Worm (Caenorhabditis elegans): ENCODE data around the gene clec-49.

DNA sequence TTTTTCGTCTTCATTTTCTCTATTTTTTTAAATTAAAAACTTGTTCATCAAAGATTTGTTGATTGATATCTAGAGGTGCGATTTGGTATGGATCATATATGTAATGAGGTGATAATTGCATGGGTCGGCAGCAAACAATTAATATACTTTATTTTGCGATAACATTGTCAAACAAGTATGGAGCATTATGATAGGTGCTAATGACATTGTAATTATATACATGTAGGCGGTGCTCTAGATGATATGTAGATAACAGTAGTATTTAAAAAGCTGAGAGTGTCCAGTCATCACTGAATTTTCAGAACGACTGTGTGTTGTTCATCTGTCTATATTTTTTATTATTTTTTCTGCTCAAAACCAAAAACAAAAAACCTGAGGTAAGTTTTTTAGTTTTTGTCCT is 20.7 kb downstream of the clec-49 start, which contains the start of gene Y116F11A.1:
- TF ChIP-seq flt-1 (GFP tag; IDR thresholded peaks at IDR 0.05): no peak
- no peak for TF ChIP-seq ets-7 (tag; optimal IDR thresholded peaks at IDR 0.05)
- TF ChIP-seq hnd-1 (tag; optimal IDR thresholded peaks at IDR 0.05): no peak
- TF ChIP-seq ama-1 (optimal IDR thresholded peaks at IDR 0.05): no peak
- no peak for TF ChIP-seq hmbx-1 (tag; optimal IDR thresholded peaks at IDR 0.05)
- no peak for TF ChIP-seq pes-1 (GFP tag; IDR thresholded peaks at IDR 0.05)
- no peak for TF ChIP-seq tbx-37 (GFP tag; conservative IDR thresholded peaks at IDR 0.05)
- TF ChIP-seq hmg-4 (GFP tag; optimal IDR thresholded peaks at IDR 0.05): no peak
- no peak for TF ChIP-seq B0310.2 (tag; optimal IDR thresholded peaks at IDR 0.05)
- TF ChIP-seq aly-1 (tag; optimal IDR thresholded peaks at IDR 0.05): no peak
- no peak for TF ChIP-seq sea-1 (GFP tag; conservative IDR thresholded peaks at IDR 0.05)

All from whole organism, early embryonic.